Fruit fly (Drosophila melanogaster) whole organism: ENCODE results near the gene Act5C.

Experiments used
- CG8478 ChIP-seq: fragments of >200 bp; optimal IDR thresholded peaks from 2 replicates; lab custom pipeline; 2018; ENCODE audit warnings: inconsistent platforms
- EcR ChIP-seq, 2 experiments: fragments of >200 bp; optimal IDR thresholded peaks; 2 replicates each; lab custom pipeline; 2017; ENCODE audit warnings: missing biosample characterization in 2 of 2, missing genetic modification characterization in 2 of 2, missing genetic modification reagents in 2 of 2
- usp ChIP-seq: fragments of >200 bp; optimal IDR thresholded peaks from 2 replicates; lab custom pipeline; 2017; ENCODE audit warnings: missing biosample characterization, missing genetic modification characterization, mixed read lengths

DNA sequence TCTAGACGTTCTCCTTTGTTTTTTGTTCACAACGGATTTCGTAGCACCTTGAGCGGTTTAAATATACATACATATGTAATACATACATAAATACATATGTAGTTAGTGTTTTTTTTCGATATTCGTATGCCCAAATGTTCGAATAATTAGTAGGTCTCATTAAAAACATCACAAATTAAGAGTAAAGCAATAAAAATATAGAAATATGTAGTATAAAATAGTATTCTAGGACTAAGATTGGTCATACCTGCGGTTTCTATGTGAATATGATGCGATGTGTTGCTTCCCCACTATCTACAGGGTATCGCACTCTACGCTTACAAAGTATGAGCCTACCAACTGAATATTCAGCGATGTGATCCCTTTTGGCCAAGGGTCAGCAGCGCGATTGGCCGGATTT is 4.8 kb downstream of the Act5C start, which contains the start of gene CG4020:
- TF ChIP-seq CG8478 (lab: Kevin White, UChicago), result no peak
- TF ChIP-seq EcR (GFP tag; optimal IDR thresholded peaks at IDR 0.05; lab: Kevin White, UChicago), result no peak
- no peak for TF ChIP-seq usp
